Worm (Caenorhabditis elegans): ENCODE data around the gene C34F11.2.

C34F11.2 gene

DNA sequence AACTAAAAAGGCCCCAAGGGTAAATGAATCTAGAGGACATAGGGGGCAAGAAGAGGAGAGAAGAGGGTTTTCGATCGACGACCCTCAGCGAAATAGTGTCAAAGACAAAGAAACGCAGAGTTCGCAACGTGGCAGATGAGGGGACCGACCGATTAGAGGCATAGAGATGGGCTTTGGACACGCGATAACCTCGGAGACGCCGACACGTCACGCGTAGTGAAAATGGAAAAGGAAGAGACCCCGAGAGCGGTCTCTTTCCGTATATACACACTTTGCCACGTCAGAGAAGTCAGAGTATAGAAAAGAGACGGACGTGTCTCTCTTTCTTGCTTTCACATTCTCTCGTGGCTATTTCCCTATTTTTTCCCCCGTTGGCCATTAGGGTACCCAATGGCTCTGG lies 30.6 kb upstream of the C34F11.2 start (continued):
- no peak for TF ChIP-seq hlh-15 (tag; optimal IDR thresholded peaks at IDR 0.05)
- peak; percentile 61 for TF ChIP-seq ref-2 (tag; optimal IDR thresholded peaks at IDR 0.05)
- TF ChIP-seq fax-1 (tag; optimal IDR thresholded peaks at IDR 0.05) = no peak
- TF ChIP-seq gmeb-2 (tag; optimal IDR thresholded peaks at IDR 0.05) = no peak
- peak; percentile 83 for TF ChIP-seq elt-2 (tag; optimal IDR thresholded peaks at IDR 0.05)
- peak; percentile 29 for TF ChIP-seq ceh-2 (tag; optimal IDR thresholded peaks at IDR 0.05)
- peak; percentile 64 for TF ChIP-seq ceh-34 (tag; optimal IDR thresholded peaks at IDR 0.05)
- TF ChIP-seq madf-2 (tag; optimal IDR thresholded peaks at IDR 0.05) = peak; percentile 15
- no peak for TF ChIP-seq npax-4 (tag; optimal IDR thresholded peaks at IDR 0.05)
- TF ChIP-seq pag-3 (tag; optimal IDR thresholded peaks at IDR 0.05; ENCODE audit: borderline replicate concordance) = no peak
- TF ChIP-seq pax-1 (tag; optimal IDR thresholded peaks at IDR 0.05) = no peak
- TF ChIP-seq ceh-24 (tag; optimal IDR thresholded peaks at IDR 0.05) = no peak
- no peak for TF ChIP-seq tbx-7 (tag; optimal IDR thresholded peaks at IDR 0.05)
- TF ChIP-seq K09A11.1 (tag; optimal IDR thresholded peaks at IDR 0.05; ENCODE audit: insufficient read depth) = peak; percentile 12
- no peak for TF ChIP-seq pha-2 (tag; optimal IDR thresholded peaks at IDR 0.05)
- TF ChIP-seq ama-1 (optimal IDR thresholded peaks at IDR 0.05) = no peak
- no peak for TF ChIP-seq fkh-6 (tag; optimal IDR thresholded peaks at IDR 0.05)
- TF ChIP-seq ahr-1 (tag; optimal IDR thresholded peaks at IDR 0.05) = no peak
- TF ChIP-seq syd-9 (tag; optimal IDR thresholded peaks at IDR 0.05) = peak; percentile 45
- no peak for TF ChIP-seq unc-3 (GFP tag; conservative IDR thresholded peaks at IDR 0.05)
- TF ChIP-seq unc-3 (tag; optimal IDR thresholded peaks at IDR 0.05) = peak; percentile 30
- no peak for TF ChIP-seq ets-4 (tag; optimal IDR thresholded peaks at IDR 0.05)
- TF ChIP-seq fkh-10 (GFP tag; optimal IDR thresholded peaks at IDR 0.05) = no peak
- no peak for TF ChIP-seq K02D7.2 (tag; optimal IDR thresholded peaks at IDR 0.05)
- no peak for TF ChIP-seq ceh-19 (GFP tag; optimal IDR thresholded peaks at IDR 0.05)
- TF ChIP-seq unc-42 (tag; optimal IDR thresholded peaks at IDR 0.05) = peak; percentile 51
- TF ChIP-seq C38D4.7 (GFP tag; optimal IDR thresholded peaks at IDR 0.05) = no peak
- TF ChIP-seq sdc-2 (tag; optimal IDR thresholded peaks at IDR 0.05) = peak; percentile 45
- no peak for TF ChIP-seq hlh-13 (GFP tag; optimal IDR thresholded peaks at IDR 0.05)
- TF ChIP-seq lin-11 (tag; optimal IDR thresholded peaks at IDR 0.05) = no peak

DNA sequence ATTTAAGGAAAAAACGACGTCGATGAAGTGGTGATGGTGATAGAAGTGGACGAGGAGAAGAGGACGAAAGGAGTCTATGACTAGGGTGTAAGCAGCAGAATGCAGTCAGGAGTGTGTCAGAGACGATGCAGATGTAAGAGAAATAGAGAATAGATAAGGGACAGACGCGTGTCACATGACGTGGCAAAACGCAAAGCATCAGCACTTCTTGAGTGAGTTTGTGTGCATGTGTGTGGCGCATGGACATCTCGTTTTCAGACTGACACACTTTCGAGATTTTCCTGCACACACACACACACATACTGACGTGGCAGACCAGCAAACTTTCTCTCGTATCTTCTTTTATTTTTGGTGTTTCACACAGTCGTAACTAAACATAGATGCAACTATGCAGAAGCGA lies 29.6 kb upstream of the C34F11.2 start:
- no peak for TF ChIP-seq mec-3 (tag; optimal IDR thresholded peaks at IDR 0.05; ENCODE audit: borderline replicate concordance)
- TF ChIP-seq ztf-16 (tag; optimal IDR thresholded peaks at IDR 0.05) = no peak
- peak; percentile 43 for TF ChIP-seq unc-55 (GFP tag; optimal IDR thresholded peaks at IDR 0.05)
- TF ChIP-seq ceh-45 (GFP tag; IDR thresholded peaks at IDR 0.05) = 0 out of 2 replicates have a peak, but pooled peaks have one; percentile 31
- TF ChIP-seq nfya-1 (tag; optimal IDR thresholded peaks at IDR 0.05) = peak; percentile 14
- no peak for TF ChIP-seq hlh-13 (GFP tag; optimal IDR thresholded peaks at IDR 0.05)
- TF ChIP-seq hlh-30 (tag; optimal IDR thresholded peaks at IDR 0.05; ENCODE audit: insufficient read depth) = peak; percentile 89
- peak; percentile 89 for TF ChIP-seq elt-2 (tag; optimal IDR thresholded peaks at IDR 0.05)

ce11 chrII:5183207-5183606 lies 28.9 kb upstream of the C34F11.2 start:
- TF ChIP-seq ceh-45 (GFP tag; IDR thresholded peaks at IDR 0.05) (no peak), hlh-8 (tag; optimal IDR thresholded peaks at IDR 0.05) (no peak), T23F11.4 (GFP tag; optimal IDR thresholded peaks at IDR 0.05) (no peak)

All from whole organism, late embryonic.